Worm (Caenorhabditis elegans) whole organism, L2 larva: ENCODE results near the gene alg-3.

Source experiments
- C34F6.9 ChIP-seq: fragments of 150-350 bp; optimal IDR thresholded peaks from 2 replicates; lab custom pipeline; 2014; ENCODE audit warnings: missing biosample characterization, missing genetic modification characterization
- F13H6.1 ChIP-seq: sonication (generic microtip); optimal IDR thresholded peaks from 2 replicates; lab custom pipeline; 2016; ENCODE audit warnings: missing genetic modification characterization, missing compliant biosample characterization
- R02D3.7 ChIP-seq: fragments of 150-350 bp; optimal IDR thresholded peaks from 2 replicates; lab custom pipeline; 2014; ENCODE audit warnings: missing biosample characterization, missing genetic modification characterization
- Y55F3AM.14 ChIP-seq: fragments of 200-800 bp; sonication (Bioruptor generic); optimal IDR thresholded peaks from 2 replicates; lab custom pipeline; 2018; ENCODE audit warnings: mild to moderate bottlenecking, missing genetic modification characterization, missing compliant biosample characterization
- ZK546.5 ChIP-seq: sonication (generic microtip); optimal IDR thresholded peaks from 2 replicates; lab custom pipeline; 2017; ENCODE audit warnings: missing biosample characterization, missing genetic modification characterization
- alr-1 ChIP-seq: fragments of 150-350 bp; optimal IDR thresholded peaks from 2 replicates; lab custom pipeline; 2014; ENCODE audit warnings: missing biosample characterization, missing genetic modification characterization
- aly-2 ChIP-seq: fragments of 150-350 bp; optimal IDR thresholded peaks from 2 replicates; lab custom pipeline; 2014; ENCODE audit warnings: missing biosample characterization, missing genetic modification characterization
- ama-1 ChIP-seq: fragments of 150-350 bp; optimal IDR thresholded peaks from 2 replicates; lab custom pipeline; 2018; ENCODE audit warnings: inconsistent platforms
- blmp-1 ChIP-seq: sonication (generic microtip); optimal IDR thresholded peaks from 2 replicates; lab custom pipeline; 2017; ENCODE audit warnings: missing genetic modification characterization, mild to moderate bottlenecking, missing compliant biosample characterization, antibody characterized with exemption, moderate library complexity; ENCODE audit not compliant: insufficient read depth
- ceh-16 ChIP-seq: fragments of 150-350 bp; optimal IDR thresholded peaks from 2 replicates; lab custom pipeline; 2014; ENCODE audit warnings: missing biosample characterization, missing genetic modification characterization
- dmd-4 ChIP-seq: sonication (generic microtip); optimal IDR thresholded peaks from 2 replicates; lab custom pipeline; 2017; ENCODE audit warnings: missing biosample characterization, missing genetic modification characterization
- egl-27 ChIP-seq: sonication (generic microtip); optimal IDR thresholded peaks from 3 replicates; lab custom pipeline; 2017; ENCODE audit warnings: missing biosample characterization, missing genetic modification reagents, missing genetic modification characterization
- fos-1 ChIP-seq: fragments of 150-350 bp; optimal IDR thresholded peaks from 2 replicates; lab custom pipeline; 2014; ENCODE audit warnings: missing biosample characterization, missing genetic modification characterization
- gmeb-1 ChIP-seq: fragments of 150-350 bp; optimal IDR thresholded peaks from 2 replicates; lab custom pipeline; 2014; ENCODE audit warnings: missing biosample characterization, missing genetic modification characterization
- lin-13 ChIP-seq: fragments of 150-350 bp; optimal IDR thresholded peaks from 2 replicates; lab custom pipeline; 2014; ENCODE audit warnings: missing biosample characterization, missing genetic modification reagents, missing genetic modification characterization
- mab-5 ChIP-seq: fragments of 150-350 bp; optimal IDR thresholded peaks from 2 replicates; lab custom pipeline; 2014; ENCODE audit warnings: missing biosample characterization, missing genetic modification characterization
- mbf-1 ChIP-seq: sonication (generic microtip); optimal IDR thresholded peaks from 2 replicates; lab custom pipeline; 2017; ENCODE audit warnings: missing biosample characterization, missing genetic modification characterization
- mdl-1 ChIP-seq, 2 experiments: fragments of 150-350 bp in 1 of 2; sonication (generic microtip) in 1 of 2; optimal IDR thresholded peaks; 2 replicates each; lab custom pipeline; 2017; ENCODE audit warnings: missing biosample characterization in 2 of 2, missing genetic modification characterization in 2 of 2
- nhr-11 ChIP-seq: fragments of 150-350 bp; optimal IDR thresholded peaks from 2 replicates; lab custom pipeline; 2014; ENCODE audit warnings: missing biosample characterization, missing genetic modification characterization
- nhr-12 ChIP-seq: fragments of 150-350 bp; optimal IDR thresholded peaks from 2 replicates; lab custom pipeline; 2014; ENCODE audit warnings: missing biosample characterization, missing genetic modification characterization
- nhr-129 ChIP-seq: fragments of 150-350 bp; optimal IDR thresholded peaks from 2 replicates; lab custom pipeline; 2014; ENCODE audit warnings: missing biosample characterization, missing genetic modification characterization
- nhr-21 ChIP-seq: fragments of 150-350 bp; optimal IDR thresholded peaks from 2 replicates; lab custom pipeline; 2014; ENCODE audit warnings: missing biosample characterization, missing genetic modification characterization
- nhr-237 ChIP-seq: fragments of 150-350 bp; optimal IDR thresholded peaks from 2 replicates; lab custom pipeline; 2014; ENCODE audit warnings: missing biosample characterization, missing genetic modification characterization
- nhr-25 ChIP-seq: fragments of 150-350 bp; sonication (generic microtip); optimal IDR thresholded peaks from 3 replicates; lab custom pipeline; 2014; ENCODE audit warnings: missing biosample characterization, missing genetic modification characterization
- nhr-6 ChIP-seq: fragments of 150-350 bp; optimal IDR thresholded peaks from 2 replicates; lab custom pipeline; 2014; ENCODE audit warnings: missing biosample characterization, missing genetic modification characterization
- peb-1 ChIP-seq: fragments of 150-350 bp; optimal IDR thresholded peaks from 2 replicates; lab custom pipeline; 2014; ENCODE audit warnings: missing biosample characterization, missing genetic modification characterization
- sem-4 ChIP-seq: fragments of 150-350 bp; optimal IDR thresholded peaks from 2 replicates; lab custom pipeline; 2014; ENCODE audit warnings: missing biosample characterization, missing genetic modification reagents, missing genetic modification characterization
- sma-3 ChIP-seq: sonication (generic microtip); optimal IDR thresholded peaks from 2 replicates; lab custom pipeline; 2016; ENCODE audit warnings: missing genetic modification reagents, missing genetic modification characterization, missing compliant biosample characterization
- sma-9 ChIP-seq, 2 experiments: fragments of 150-350 bp in 1 of 2; sonication (generic microtip) in 1 of 2; optimal IDR thresholded peaks; 2 replicates each; lab custom pipeline; 2014 to 2016; ENCODE audit warnings: missing genetic modification characterization in 2 of 2, mild to moderate bottlenecking in 1 of 2, missing biosample characterization in 1 of 2, missing compliant biosample characterization in 1 of 2, missing genetic modification reagents in 1 of 2, moderate library complexity in 1 of 2
- snpc-4 ChIP-seq: fragments of 150-350 bp; optimal IDR thresholded peaks from 2 replicates; lab custom pipeline; 2014; ENCODE audit warnings: missing biosample characterization, missing genetic modification characterization
- unc-39 ChIP-seq: fragments of 150-350 bp; optimal IDR thresholded peaks from 2 replicates; lab custom pipeline; 2014; ENCODE audit warnings: missing biosample characterization, missing genetic modification characterization
- unc-55 ChIP-seq: fragments of 150-350 bp; sonication (generic microtip); optimal IDR thresholded peaks from 3 replicates; lab custom pipeline; 2014; ENCODE audit warnings: missing biosample characterization, missing genetic modification reagents, missing genetic modification characterization
- unc-62 ChIP-seq: fragments of 150-350 bp; optimal IDR thresholded peaks from 2 replicates; lab custom pipeline; 2014; ENCODE audit warnings: missing biosample characterization, missing genetic modification reagents, missing genetic modification characterization
- zag-1 ChIP-seq: fragments of 150-350 bp; optimal IDR thresholded peaks from 2 replicates; lab custom pipeline; 2014; ENCODE audit warnings: missing biosample characterization, missing genetic modification characterization
- ztf-11 ChIP-seq: sonication (generic microtip); optimal IDR thresholded peaks from 2 replicates; lab custom pipeline; 2017; ENCODE audit warnings: missing biosample characterization, missing genetic modification characterization

The alg-3 gene

DNA sequence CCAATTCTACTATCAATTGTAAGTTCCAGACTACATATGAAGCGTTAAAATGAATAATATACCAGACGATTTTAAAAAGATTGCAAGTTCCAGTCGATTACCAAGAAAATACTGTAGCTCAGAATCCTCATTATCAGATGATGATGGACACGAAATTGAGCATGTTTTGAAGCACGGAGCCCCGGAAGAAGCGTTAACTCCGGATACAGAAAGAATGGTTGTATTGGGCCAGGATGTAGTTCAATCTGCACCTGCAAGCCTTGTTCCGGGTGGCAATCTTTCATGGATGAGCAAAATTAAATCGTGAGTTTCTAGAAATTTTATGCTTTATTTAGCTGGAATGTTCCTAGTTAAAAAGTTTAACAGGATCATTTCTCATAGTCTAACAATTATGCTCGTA, 36.0 kb upstream of the alg-3 start, which contains the start of gene atg-4.2:
atg-4.2 (plus strand) TSS at position 24 of the 400 bp plus-strand sequence.
- TF ChIP-seq ZK546.5 (tag; lab: Kevin White, UChicago): no peak
- TF ChIP-seq C34F6.9 (tag; lab: Kevin White, UChicago): no peak
- TF ChIP-seq snpc-4 (tag; lab: Kevin White, UChicago): no peak
- TF ChIP-seq unc-62: no peak
- no peak for TF ChIP-seq dmd-4 (tag; lab: Kevin White, UChicago)
- no peak for TF ChIP-seq mdl-1 (tag; optimal IDR thresholded peaks at IDR 0.05; lab: Kevin White, UChicago)
- TF ChIP-seq sem-4 (tag; lab: Kevin White, UChicago): no peak
- TF ChIP-seq sma-9 (GFP tag; optimal IDR thresholded peaks at IDR 0.05; lab: Kevin White, UChicago): no peak
- TF ChIP-seq sma-9 (tag; optimal IDR thresholded peaks at IDR 0.05; lab: Kevin White, UChicago): no peak
- no peak for TF ChIP-seq gmeb-1 (tag; lab: Kevin White, UChicago)
- no peak for TF ChIP-seq ztf-11 (tag; lab: Kevin White, UChicago)
- no peak for TF ChIP-seq mab-5
- TF ChIP-seq nhr-6 (tag; lab: Kevin White, UChicago): no peak
- no peak for TF ChIP-seq unc-39
- no peak for TF ChIP-seq peb-1 (tag; lab: Kevin White, UChicago)

- TF ChIP-seq lin-13 (GFP tag; lab: Kevin White, UChicago) (no peak), sma-3 (GFP tag; lab: Kevin White, UChicago) (no peak), zag-1 (no peak), gmeb-1 (tag; lab: Kevin White, UChicago) (no peak), nhr-237 (tag; lab: Kevin White, UChicago) (no peak), dmd-4 (tag; lab: Kevin White, UChicago) (no peak), fos-1 (tag; lab: Kevin White, UChicago) (no peak), peb-1 (tag; lab: Kevin White, UChicago) (no peak), unc-55 (GFP tag; lab: Kevin White, UChicago) (no peak), F13H6.1 (tag; lab: Kevin White, UChicago) (no peak), nhr-21 (tag; lab: Kevin White, UChicago) (no peak), nhr-25 (tag; lab: Kevin White, UChicago) (no peak), mab-5 (no peak), R02D3.7 (tag; lab: Kevin White, UChicago) (no peak), nhr-129 (no peak), Y55F3AM.14 (no peak)
Observed at ce11 chrIV:11673543-11673942, 30.5 kb upstream of the alg-3 start, which contains the start of gene inx-8. Gene inx-8, plus strand, starts transcription at chrIV:11673843.

- no peak for TF ChIP-seq ztf-11 (tag; lab: Kevin White, UChicago)
- no peak for TF ChIP-seq nhr-25 (tag; lab: Kevin White, UChicago)
- TF ChIP-seq blmp-1 (tag; lab: Kevin White, UChicago): no peak
Observed at ce11 chrIV:11676054-11676453, 28.0 kb upstream of the alg-3 start, which contains the start of gene inx-9. Gene inx-9, plus strand, starts transcription at chrIV:11676354.

DNA sequence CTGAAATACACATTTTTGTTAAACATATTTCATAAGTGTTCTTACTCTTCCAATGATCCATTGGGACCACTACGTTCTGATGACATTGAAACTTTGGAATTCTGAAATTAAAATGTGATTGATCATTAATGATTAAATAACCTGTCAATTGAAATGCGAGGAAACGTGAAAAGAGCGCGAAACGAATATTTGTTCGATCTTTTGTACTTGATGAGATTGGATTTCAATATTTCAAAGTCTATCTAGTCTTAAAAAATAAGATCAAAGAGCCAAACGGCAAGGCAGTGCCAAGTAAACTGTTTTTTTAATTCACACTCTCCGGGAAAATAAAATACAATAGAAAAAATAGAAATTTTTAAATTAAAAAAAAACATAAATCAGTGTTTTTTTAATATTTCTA, 22.1 kb upstream of the alg-3 start, which contains the start of gene ZK792.4:
ZK792.4 (minus strand) TSS at position 101 of the 400 bp plus-strand sequence.
- TF ChIP-seq peb-1 (tag; lab: Kevin White, UChicago): no peak
- TF ChIP-seq nhr-11: no peak
- TF ChIP-seq nhr-129: no peak
- no peak for TF ChIP-seq sem-4 (tag; lab: Kevin White, UChicago)
- no peak for TF ChIP-seq nhr-21 (tag; lab: Kevin White, UChicago)
- no peak for TF ChIP-seq gmeb-1 (tag; lab: Kevin White, UChicago)
- TF ChIP-seq aly-2 (tag; lab: Kevin White, UChicago): no peak
- no peak for TF ChIP-seq C34F6.9 (tag; lab: Kevin White, UChicago)

DNA sequence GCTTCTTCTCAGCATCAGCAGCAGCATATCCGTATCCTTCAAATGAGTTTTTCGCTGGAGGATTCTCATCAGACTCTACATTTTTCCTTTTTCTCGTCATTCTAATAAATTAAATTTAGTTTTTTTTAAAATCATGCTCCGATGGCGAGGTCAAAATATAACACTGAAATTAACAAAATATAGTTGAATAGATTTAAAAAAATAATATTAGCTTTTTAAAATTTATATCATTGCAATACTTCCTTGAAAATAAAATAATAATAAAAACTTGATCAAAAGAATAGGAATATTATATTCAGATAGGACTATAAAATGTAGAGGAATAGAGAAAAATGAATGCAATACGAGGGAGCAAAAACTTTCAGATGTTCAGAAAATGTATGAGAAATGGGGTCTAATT, 16.0 kb upstream of the alg-3 start, which contains the start of gene ZK792.5:
ZK792.5 (minus strand) TSS at position 101 of the 400 bp plus-strand sequence.
- TF ChIP-seq peb-1 (tag; lab: Kevin White, UChicago) (no peak), zag-1 (no peak), mdl-1 (tag; optimal IDR thresholded peaks at IDR 0.05; lab: Kevin White, UChicago) (no peak), nhr-11 (no peak), ceh-16 (tag; lab: Kevin White, UChicago) (no peak), mab-5 (no peak), nhr-12 (no peak), nhr-237 (tag; lab: Kevin White, UChicago) (no peak), ama-1 (lab: Kevin White, UChicago) (no peak), snpc-4 (tag; lab: Kevin White, UChicago) (no peak), nhr-6 (tag; lab: Kevin White, UChicago) (no peak), sem-4 (tag; lab: Kevin White, UChicago) (no peak), alr-1 (tag; lab: Kevin White, UChicago) (no peak), mbf-1 (tag; lab: Kevin White, UChicago) (no peak), egl-27 (tag; lab: Kevin White, UChicago) (no peak), F13H6.1 (tag; lab: Kevin White, UChicago) (no peak), lin-13 (GFP tag; lab: Kevin White, UChicago) (no peak), dmd-4 (tag; lab: Kevin White, UChicago) (no peak), Y55F3AM.14 (no peak)
